Worm (Caenorhabditis elegans) whole organism, late embryonic: ENCODE results near the gene nlp-52.

ENCODE experiments used
- F13H6.1 ChIP-seq: sonication (generic microtip); optimal IDR thresholded peaks from 2 replicates; lab custom pipeline; 2016; ENCODE audit warnings: missing genetic modification characterization, missing compliant biosample characterization
- K02D7.2 ChIP-seq: sonication (generic microtip); optimal IDR thresholded peaks from 2 replicates; lab custom pipeline; 2017; ENCODE audit warnings: mild to moderate bottlenecking, missing genetic modification characterization, missing compliant biosample characterization
- K09A11.1 ChIP-seq: sonication (generic microtip); optimal IDR thresholded peaks from 2 replicates; lab custom pipeline; 2017; ENCODE audit warnings: antibody characterized with exemption, mild to moderate bottlenecking, missing genetic modification characterization, missing compliant biosample characterization; ENCODE audit not compliant: insufficient read depth
- T23F11.4 ChIP-seq: fragments of 200-800 bp; sonication (Bioruptor generic); optimal IDR thresholded peaks from 2 replicates; lab custom pipeline; 2018; ENCODE audit warnings: mild to moderate bottlenecking, missing genetic modification characterization, missing compliant biosample characterization
- ahr-1 ChIP-seq: sonication (generic microtip); optimal IDR thresholded peaks from 2 replicates; lab custom pipeline; 2016; ENCODE audit warnings: missing genetic modification characterization, missing compliant biosample characterization
- ceh-18 ChIP-seq: sonication (generic microtip); optimal IDR thresholded peaks from 2 replicates; lab custom pipeline; 2016; ENCODE audit warnings: missing genetic modification characterization, missing compliant biosample characterization
- ceh-22 ChIP-seq: sonication (generic microtip); optimal IDR thresholded peaks from 2 replicates; lab custom pipeline; 2017; ENCODE audit warnings: missing biosample characterization, missing genetic modification characterization
- ceh-30 ChIP-seq: fragments of 150-350 bp; optimal IDR thresholded peaks from 2 replicates; lab custom pipeline; 2014; ENCODE audit warnings: missing biosample characterization, missing genetic modification characterization
- ceh-31 ChIP-seq: sonication (generic microtip); optimal IDR thresholded peaks from 2 replicates; lab custom pipeline; 2016; ENCODE audit warnings: missing genetic modification characterization, missing compliant biosample characterization
- ceh-34 ChIP-seq: sonication (generic microtip); optimal IDR thresholded peaks from 2 replicates; lab custom pipeline; 2016; ENCODE audit warnings: mild to moderate bottlenecking, missing genetic modification characterization, missing compliant biosample characterization
- ceh-45 ChIP-seq: fragments of 200-800 bp; sonication (Bioruptor generic); IDR thresholded peaks from 2 replicates; pipeline ENCODE4 v1.3.6; 2022; ENCODE audit warnings: missing genetic modification reagents, missing genetic modification characterization, missing compliant biosample characterization
- ceh-48 ChIP-seq: sonication (generic microtip); optimal IDR thresholded peaks from 2 replicates; lab custom pipeline; 2016; ENCODE audit warnings: missing genetic modification characterization, inconsistent platforms, missing compliant biosample characterization
- ceh-6 ChIP-seq: fragments of 200-800 bp; sonication (Bioruptor generic); optimal IDR thresholded peaks from 2 replicates; lab custom pipeline; 2018; ENCODE audit warnings: mild to moderate bottlenecking, missing genetic modification characterization, missing compliant biosample characterization
- ceh-9 ChIP-seq: sonication (generic microtip); optimal IDR thresholded peaks from 2 replicates; lab custom pipeline; 2016; ENCODE audit warnings: mild to moderate bottlenecking, missing genetic modification characterization, inconsistent platforms, missing compliant biosample characterization
- che-1 ChIP-seq: sonication (generic microtip); optimal IDR thresholded peaks from 2 replicates; lab custom pipeline; 2016; ENCODE audit warnings: mild to moderate bottlenecking, missing genetic modification characterization, missing compliant biosample characterization
- dmd-4 ChIP-seq: sonication (generic microtip); optimal IDR thresholded peaks from 2 replicates; lab custom pipeline; 2016; ENCODE audit warnings: borderline replicate concordance, missing genetic modification characterization, missing compliant biosample characterization
- dve-1 ChIP-seq: sonication (generic microtip); optimal IDR thresholded peaks from 2 replicates; lab custom pipeline; 2017; ENCODE audit warnings: antibody characterized with exemption, mild to moderate bottlenecking, missing genetic modification characterization, missing compliant biosample characterization
- elt-2 ChIP-seq: sonication (generic microtip); optimal IDR thresholded peaks from 2 replicates; lab custom pipeline; 2016; ENCODE audit warnings: missing genetic modification reagents, missing genetic modification characterization, missing compliant biosample characterization
- ets-4 ChIP-seq: sonication (generic microtip); optimal IDR thresholded peaks from 2 replicates; lab custom pipeline; 2016; ENCODE audit warnings: missing genetic modification characterization, missing compliant biosample characterization
- eyg-1 ChIP-seq: sonication (generic microtip); optimal IDR thresholded peaks from 2 replicates; lab custom pipeline; 2016; ENCODE audit warnings: missing genotype, missing genetic modification characterization, missing compliant biosample characterization
- fax-1 ChIP-seq: sonication (generic microtip); optimal IDR thresholded peaks from 2 replicates; lab custom pipeline; 2016; ENCODE audit warnings: missing genotype, missing genetic modification characterization, missing compliant biosample characterization
- fkh-10 ChIP-seq: fragments of 150-350 bp; optimal IDR thresholded peaks from 2 replicates; lab custom pipeline; 2014; ENCODE audit warnings: missing biosample characterization, missing genetic modification reagents, missing genetic modification characterization
- fkh-6 ChIP-seq: sonication (generic microtip); optimal IDR thresholded peaks from 2 replicates; lab custom pipeline; 2016; ENCODE audit warnings: missing genetic modification characterization, missing compliant biosample characterization
- gmeb-2 ChIP-seq: sonication (generic microtip); optimal IDR thresholded peaks from 2 replicates; lab custom pipeline; 2016; ENCODE audit warnings: missing genetic modification characterization, inconsistent platforms, missing compliant biosample characterization
- hlh-15 ChIP-seq: sonication (generic microtip); optimal IDR thresholded peaks from 2 replicates; lab custom pipeline; 2016; ENCODE audit warnings: missing genetic modification characterization, missing compliant biosample characterization
- hlh-30 ChIP-seq: sonication (generic microtip); optimal IDR thresholded peaks from 2 replicates; lab custom pipeline; 2017; ENCODE audit warnings: antibody characterized with exemption, missing genetic modification characterization, missing compliant biosample characterization; ENCODE audit not compliant: insufficient read depth
- hlh-8 ChIP-seq: sonication (generic microtip); optimal IDR thresholded peaks from 2 replicates; lab custom pipeline; 2016; ENCODE audit warnings: missing genotype, missing genetic modification characterization, missing compliant biosample characterization
- lim-6 ChIP-seq: sonication (generic microtip); optimal IDR thresholded peaks from 2 replicates; lab custom pipeline; 2016; ENCODE audit warnings: missing genetic modification characterization, missing compliant biosample characterization
- lin-11 ChIP-seq: fragments of 200-800 bp; sonication (Bioruptor generic); optimal IDR thresholded peaks from 2 replicates; lab custom pipeline; 2018; ENCODE audit warnings: mild to moderate bottlenecking, missing genetic modification characterization, missing compliant biosample characterization
- madf-2 ChIP-seq: sonication (generic microtip); optimal IDR thresholded peaks from 2 replicates; lab custom pipeline; 2017; ENCODE audit warnings: missing genetic modification characterization, missing compliant biosample characterization
- mec-3 ChIP-seq: sonication (generic microtip); optimal IDR thresholded peaks from 2 replicates; lab custom pipeline; 2016; ENCODE audit warnings: borderline replicate concordance, missing genetic modification characterization, missing compliant biosample characterization
- nhr-11 ChIP-seq: fragments of 150-350 bp; optimal IDR thresholded peaks from 2 replicates; lab custom pipeline; 2014; ENCODE audit warnings: missing biosample characterization, missing genetic modification characterization
- odd-2 ChIP-seq: sonication (generic microtip); optimal IDR thresholded peaks from 2 replicates; lab custom pipeline; 2017; ENCODE audit warnings: antibody characterized with exemption, mild to moderate bottlenecking, missing genetic modification characterization, missing compliant biosample characterization
- pag-3 ChIP-seq: sonication (generic microtip); optimal IDR thresholded peaks from 2 replicates; lab custom pipeline; 2016; ENCODE audit warnings: missing compliant biosample characterization, missing genetic modification characterization, borderline replicate concordance
- pqm-1 ChIP-seq: sonication (generic microtip); optimal IDR thresholded peaks from 2 replicates; lab custom pipeline; 2016; ENCODE audit warnings: missing genetic modification characterization, missing compliant biosample characterization
- ref-2 ChIP-seq: sonication (generic microtip); optimal IDR thresholded peaks from 2 replicates; lab custom pipeline; 2016; ENCODE audit warnings: missing genetic modification characterization, missing compliant biosample characterization
- rnt-1 ChIP-seq: sonication (generic microtip); optimal IDR thresholded peaks from 2 replicates; lab custom pipeline; 2016; ENCODE audit warnings: missing genetic modification characterization, missing compliant biosample characterization
- sdc-2 ChIP-seq: sonication (generic microtip); optimal IDR thresholded peaks from 2 replicates; lab custom pipeline; 2016; ENCODE audit warnings: missing genotype, missing genetic modification characterization, missing compliant biosample characterization
- syd-9 ChIP-seq: sonication (generic microtip); optimal IDR thresholded peaks from 2 replicates; lab custom pipeline; 2016; ENCODE audit warnings: mild to moderate bottlenecking, missing genetic modification characterization, moderate library complexity, missing compliant biosample characterization
- tbx-2 ChIP-seq: sonication (generic microtip); optimal IDR thresholded peaks from 2 replicates; lab custom pipeline; 2016; ENCODE audit warnings: missing genetic modification characterization, missing compliant biosample characterization
- ttx-3 ChIP-seq: sonication (generic microtip); optimal IDR thresholded peaks from 2 replicates; lab custom pipeline; 2016; ENCODE audit warnings: missing genetic modification reagents, missing genetic modification characterization, missing compliant biosample characterization
- unc-3 ChIP-seq, 2 experiments: fragments of 200-800 bp in 1 of 2; sonication (Bioruptor generic) in 1 of 2; sonication (generic microtip) in 1 of 2; conservative IDR thresholded peaks in 1 of 2; optimal IDR thresholded peaks in 1 of 2; 2 replicates each; pipeline versions ENCODE4 v1.3.6 to Lab custom; 2016 to 2022; ENCODE audit warnings: missing compliant biosample characterization in 2 of 2, missing genetic modification characterization in 2 of 2, missing genetic modification reagents in 1 of 2
- unc-42 ChIP-seq: sonication (generic microtip); optimal IDR thresholded peaks from 2 replicates; lab custom pipeline; 2016; ENCODE audit warnings: missing genotype, missing genetic modification characterization, missing compliant biosample characterization
- unc-55 ChIP-seq: sonication (generic microtip); optimal IDR thresholded peaks from 2 replicates; lab custom pipeline; 2017; ENCODE audit warnings: missing biosample characterization, missing genetic modification reagents, missing genetic modification characterization
- zip-5 ChIP-seq: sonication (generic microtip); optimal IDR thresholded peaks from 2 replicates; lab custom pipeline; 2016; ENCODE audit warnings: missing genetic modification characterization, missing compliant biosample characterization
- ztf-16 ChIP-seq: sonication (generic microtip); optimal IDR thresholded peaks from 2 replicates; lab custom pipeline; 2017; ENCODE audit warnings: missing genetic modification characterization, missing compliant biosample characterization

nlp-52 gene

ce11 chrIII:761476-761875 is at the start of gene nlp-52:
TSS of gene nlp-52 (plus strand) at chrIII:761776.
- no peak for TF ChIP-seq ceh-6
- no peak for TF ChIP-seq hlh-15
- no peak for TF ChIP-seq ceh-18
- no peak for TF ChIP-seq dve-1
- no peak for TF ChIP-seq ahr-1
- TF ChIP-seq lin-11 (tag; lab: Kevin White, UChicago) = no peak
- no peak for TF ChIP-seq unc-3 (GFP tag; conservative IDR thresholded peaks at IDR 0.05; lab: Robert Waterston, UW)
- TF ChIP-seq unc-3 (tag; optimal IDR thresholded peaks at IDR 0.05; lab: Kevin White, UChicago) = no peak
- no peak for TF ChIP-seq ceh-34
- TF ChIP-seq ceh-22 (tag; lab: Kevin White, UChicago) = no peak
- TF ChIP-seq K02D7.2 (tag; lab: Kevin White, UChicago) = no peak
- TF ChIP-seq hlh-8 (tag; lab: Kevin White, UChicago) = no peak
- TF ChIP-seq tbx-2 (tag; lab: Kevin White, UChicago) = no peak
- no peak for TF ChIP-seq ceh-31
- no peak for TF ChIP-seq nhr-11 (tag; lab: Kevin White, UChicago)
- TF ChIP-seq ets-4 (tag; lab: Kevin White, UChicago) = no peak

ce11 chrIII:724819-725218 is 36.8 kb upstream of the nlp-52 start, which contains the start of gene flp-24:
TSS of gene flp-24 (plus strand) at chrIII:725119.
- no peak for TF ChIP-seq rnt-1
- no peak for TF ChIP-seq eyg-1
- no peak for TF ChIP-seq ceh-30 (tag; lab: Kevin White, UChicago)
- TF ChIP-seq fkh-10 (GFP tag; lab: Kevin White, UChicago) = no peak
- no peak for TF ChIP-seq ceh-45 (GFP tag; lab: Robert Waterston, UW)
- TF ChIP-seq F13H6.1 (tag; lab: Kevin White, UChicago) = no peak
- TF ChIP-seq unc-3 (GFP tag; conservative IDR thresholded peaks at IDR 0.05; lab: Robert Waterston, UW) = no peak
- TF ChIP-seq unc-3 (tag; optimal IDR thresholded peaks at IDR 0.05; lab: Kevin White, UChicago) = no peak
- TF ChIP-seq ceh-18 = no peak
- no peak for TF ChIP-seq ceh-31
- TF ChIP-seq ttx-3 = no peak
- TF ChIP-seq lim-6 (tag; lab: Kevin White, UChicago) = no peak
- TF ChIP-seq mec-3 (tag; lab: Kevin White, UChicago) = no peak
- TF ChIP-seq, all 69 proteins: peak for 0

- TF ChIP-seq dmd-4 (tag; lab: Kevin White, UChicago) = no peak
- no peak for TF ChIP-seq odd-2 (tag; lab: Kevin White, UChicago)
- no peak for TF ChIP-seq unc-42 (tag; lab: Kevin White, UChicago)
- no peak for TF ChIP-seq pag-3 (tag; lab: Kevin White, UChicago)
- no peak for TF ChIP-seq syd-9 (tag; lab: Kevin White, UChicago)
- TF ChIP-seq nhr-11 (tag; lab: Kevin White, UChicago) = no peak
- TF ChIP-seq elt-2 = no peak
- TF ChIP-seq eyg-1 = no peak
- TF ChIP-seq hlh-8 (tag; lab: Kevin White, UChicago) = no peak
- no peak for TF ChIP-seq sdc-2
- TF ChIP-seq K09A11.1 (tag; lab: Kevin White, UChicago) = no peak
- TF ChIP-seq unc-55 = no peak
- TF ChIP-seq madf-2 (tag; lab: Kevin White, UChicago) = no peak
- no peak for TF ChIP-seq fax-1
- TF ChIP-seq pqm-1 (tag; lab: Kevin White, UChicago) = no peak
- TF ChIP-seq gmeb-2 (tag; lab: Kevin White, UChicago) = no peak
- no peak for TF ChIP-seq ceh-6
- no peak for TF ChIP-seq rnt-1
Observed at ce11 chrIII:728074-728473, 33.5 kb upstream of the nlp-52 start.

ce11 chrIII:728694-729093 is 32.9 kb upstream of the nlp-52 start:
- TF ChIP-seq pqm-1 (tag; lab: Kevin White, UChicago) (no peak), odd-2 (tag; lab: Kevin White, UChicago) (no peak), ceh-22 (tag; lab: Kevin White, UChicago) (no peak), ref-2 (tag; lab: Kevin White, UChicago) (no peak), che-1 (no peak), ceh-48 (tag; lab: Kevin White, UChicago) (no peak), rnt-1 (no peak), fax-1 (no peak), T23F11.4 (GFP tag; lab: Kevin White, UChicago) (no peak), unc-3 (GFP tag; conservative IDR thresholded peaks at IDR 0.05; lab: Robert Waterston, UW) (no peak), unc-3 (tag; optimal IDR thresholded peaks at IDR 0.05; lab: Kevin White, UChicago) (no peak), sdc-2 (no peak), ztf-16 (tag; lab: Kevin White, UChicago) (no peak), ceh-18 (no peak), fkh-6 (no peak), syd-9 (tag; lab: Kevin White, UChicago) (no peak), ceh-9 (tag; lab: Kevin White, UChicago) (no peak), zip-5 (tag; lab: Kevin White, UChicago) (no peak), hlh-30 (tag; lab: Kevin White, UChicago) (no peak), ets-4 (tag; lab: Kevin White, UChicago) (no peak)
